Worm (Caenorhabditis elegans): ENCODE data around the gene K12H6.12.

- TF ChIP-seq ces-1 (GFP tag; optimal IDR thresholded peaks at IDR 0.05) = no peak
- no peak for TF ChIP-seq nhr-28 (tag; optimal IDR thresholded peaks at IDR 0.05)
- no peak for TF ChIP-seq pha-4 (tag; optimal IDR thresholded peaks at IDR 0.05)
- no peak for TF ChIP-seq nhr-76 (tag; optimal IDR thresholded peaks at IDR 0.05)
- TF ChIP-seq drap-1 (GFP tag; optimal IDR thresholded peaks at IDR 0.05) = no peak
Measured at ce11 chrII:2843088-2843487, 35.1 kb downstream of the K12H6.12 start, which contains the start of gene Y110A2AL.7.

All from whole organism, mixed stage, embryonic.